2 worm cellular contexts compared by ENCODE assay signal in the genomic region with DNA sequence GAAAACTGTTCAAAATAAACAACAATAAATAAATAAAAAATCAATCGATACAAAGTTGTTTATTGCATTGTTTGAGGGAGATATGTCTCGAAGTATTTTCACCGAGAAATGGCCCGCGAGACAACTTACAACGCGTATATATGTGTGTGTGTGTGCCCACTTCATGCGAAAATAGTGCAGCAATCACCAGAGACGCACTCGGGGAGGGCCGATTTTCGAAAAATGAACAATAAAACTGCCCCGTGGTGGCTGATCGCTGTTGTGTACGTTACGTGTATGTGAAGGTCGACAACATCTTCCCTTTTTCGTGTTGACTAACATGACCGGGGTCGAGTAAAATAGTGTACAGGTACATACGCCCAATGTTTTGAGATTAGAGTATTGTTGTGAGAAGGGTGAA.
TF ChIP-seq lines count a peak whose summit lies in the region.

No protein-coding gene starts in this region.

TF ChIP-seq in whole organism, L1 larva, 84 proteins besides CTCF, POLR2A, EP300 and RAD21 (continued from another document):
- no peak for TF ChIP-seq pag-3 (tag; optimal IDR thresholded peaks at IDR 0.05; lab: Kevin White, UChicago; ENCODE audit: borderline replicate concordance, insufficient read depth)
- TF ChIP-seq lin-13 (GFP tag; optimal IDR thresholded peaks at IDR 0.05; lab: Kevin White, UChicago) = no peak
- TF ChIP-seq nhr-47 (tag; optimal IDR thresholded peaks at IDR 0.05; lab: Kevin White, UChicago) = peak; percentile 71
- no peak for TF ChIP-seq mef-2 (tag; optimal IDR thresholded peaks at IDR 0.05; lab: Kevin White, UChicago)
- no peak for TF ChIP-seq hpl-2 (GFP tag; optimal IDR thresholded peaks at IDR 0.05; lab: Kevin White, UChicago)
- TF ChIP-seq mep-1 (tag; optimal IDR thresholded peaks at IDR 0.05; lab: Kevin White, UChicago) = peak; percentile 54
- peak; percentile 88 for TF ChIP-seq snu-23 (GFP tag; optimal IDR thresholded peaks at IDR 0.05; lab: Kevin White, UChicago)
- peak; percentile 70 for TF ChIP-seq swsn-7 (tag; optimal IDR thresholded peaks at IDR 0.05; lab: Kevin White, UChicago)
- no peak for TF ChIP-seq pax-3 (tag; optimal IDR thresholded peaks at IDR 0.05; lab: Kevin White, UChicago)
- peak; percentile 46 to 47 for TF ChIP-seq lsy-2 (tag; optimal IDR thresholded peaks at IDR 0.05; lab: Kevin White, UChicago)
- no peak for TF ChIP-seq aly-2 (tag; optimal IDR thresholded peaks at IDR 0.05; lab: Kevin White, UChicago)
- TF ChIP-seq egl-27 (tag; optimal IDR thresholded peaks at IDR 0.05; lab: Kevin White, UChicago) = no peak
- TF ChIP-seq unc-130 (tag; optimal IDR thresholded peaks at IDR 0.05; lab: Kevin White, UChicago) = peak; percentile 29
- TF ChIP-seq nhr-11 (tag; optimal IDR thresholded peaks at IDR 0.05; lab: Kevin White, UChicago) = no peak
- no peak for TF ChIP-seq snpc-4 (tag; optimal IDR thresholded peaks at IDR 0.05; lab: Kevin White, UChicago)
- TF ChIP-seq hlh-17 (GFP tag; optimal IDR thresholded peaks at IDR 0.05; lab: Kevin White, UChicago; ENCODE audit: borderline replicate concordance) = no peak
- TF ChIP-seq nhr-28 (tag; optimal IDR thresholded peaks at IDR 0.05; lab: Kevin White, UChicago) = no peak
- peak; percentile 78 for TF ChIP-seq ama-1 (optimal IDR thresholded peaks at IDR 0.05; lab: Kevin White, UChicago)
- TF ChIP-seq efl-3 (GFP tag; optimal IDR thresholded peaks at IDR 0.05; lab: Kevin White, UChicago) = peak; percentile 18
- no peak for TF ChIP-seq pqm-1 (tag; optimal IDR thresholded peaks at IDR 0.05; lab: Kevin White, UChicago)
- TF ChIP-seq dpl-1 (GFP tag; optimal IDR thresholded peaks at IDR 0.05; lab: Kevin White, UChicago) = peak in 2 of 3 experiments; percentile 2 to 18
- TF ChIP-seq zip-4 (GFP tag; optimal IDR thresholded peaks at IDR 0.05; lab: Kevin White, UChicago) = peak; percentile 28
- no peak for TF ChIP-seq nhr-237 (tag; optimal IDR thresholded peaks at IDR 0.05; lab: Kevin White, UChicago)
- no peak for TF ChIP-seq ceh-63 (GFP tag; optimal IDR thresholded peaks at IDR 0.05; lab: Kevin White, UChicago)
- TF ChIP-seq nhr-85 (tag; lab: Kevin White, UChicago) = peak; percentile 96
- TF ChIP-seq sox-4 (tag; optimal IDR thresholded peaks at IDR 0.05; lab: Kevin White, UChicago) = no peak
- TF ChIP-seq lin-14 (GFP tag; optimal IDR thresholded peaks at IDR 0.05; lab: Kevin White, UChicago) = peak; percentile 92
- peak; percentile 80 for TF ChIP-seq C16A3.4 (tag; optimal IDR thresholded peaks at IDR 0.05; lab: Kevin White, UChicago)
- no peak for TF ChIP-seq egl-13 (tag; optimal IDR thresholded peaks at IDR 0.05; lab: Kevin White, UChicago)
- peak; percentile 56 for TF ChIP-seq xbp-1 (tag; optimal IDR thresholded peaks at IDR 0.05; lab: Kevin White, UChicago)
- TF ChIP-seq lin-15B (tag; optimal IDR thresholded peaks at IDR 0.05; lab: Kevin White, UChicago) = no peak
- TF ChIP-seq hlh-4 (tag; optimal IDR thresholded peaks at IDR 0.05; lab: Kevin White, UChicago) = no peak
- peak; percentile 7 to 21 for TF ChIP-seq efl-1 (optimal IDR thresholded peaks at IDR 0.05; lab: Kevin White, UChicago)
- TF ChIP-seq efl-1 (GFP tag; optimal IDR thresholded peaks at IDR 0.05 in 1 of 2; lab: Kevin White, UChicago) = peak in 1 of 2 experiments; percentile 91
- peak; percentile 56 for TF ChIP-seq lir-3 (tag; optimal IDR thresholded peaks at IDR 0.05; lab: Kevin White, UChicago; ENCODE audit: poor library complexity)
- TF ChIP-seq nhr-20 (tag; optimal IDR thresholded peaks at IDR 0.05; lab: Kevin White, UChicago) = peak; percentile 87
- no peak for TF ChIP-seq isw-1 (GFP tag; IDR thresholded peaks at IDR 0.05; lab: Robert Waterston, UW)
- no peak for TF ChIP-seq sup-37 (GFP tag; optimal IDR thresholded peaks at IDR 0.05; lab: Kevin White, UChicago)
- TF ChIP-seq ztf-4 (tag; optimal IDR thresholded peaks at IDR 0.05; lab: Kevin White, UChicago) = peak; percentile 16
- peak; percentile 76 for TF ChIP-seq fos-1 (tag; optimal IDR thresholded peaks at IDR 0.05; lab: Kevin White, UChicago)
- TF ChIP-seq ceh-82 (tag; optimal IDR thresholded peaks at IDR 0.05; lab: Kevin White, UChicago) = peak in 2 of 3 experiments; percentile 1 to 20
- peak; percentile 87 for TF ChIP-seq nhr-71 (tag; optimal IDR thresholded peaks at IDR 0.05; lab: Kevin White, UChicago)
- TF ChIP-seq lin-39 (tag; optimal IDR thresholded peaks at IDR 0.05; lab: Kevin White, UChicago) = no peak
- peak; percentile 41 for TF ChIP-seq vab-15 (tag; optimal IDR thresholded peaks at IDR 0.05; lab: Kevin White, UChicago)
- TF ChIP-seq tbx-2 (tag; optimal IDR thresholded peaks at IDR 0.05; lab: Kevin White, UChicago) = peak; percentile 70
- no peak for TF ChIP-seq skn-1 (tag; optimal IDR thresholded peaks at IDR 0.05; lab: Kevin White, UChicago)
- peak; percentile 65 for TF ChIP-seq irx-1 (tag; optimal IDR thresholded peaks at IDR 0.05; lab: Kevin White, UChicago)
- no peak for TF ChIP-seq fkh-8 (tag; optimal IDR thresholded peaks at IDR 0.05; lab: Kevin White, UChicago)
- TF ChIP-seq fkh-10 (GFP tag; optimal IDR thresholded peaks at IDR 0.05; lab: Kevin White, UChicago) = no peak
TF ChIP-seq in whole organism, L1 larva: peak in this region for 33.

TF ChIP-seq in whole organism, L4 larva, 104 proteins besides CTCF, POLR2A, EP300 and RAD21 (continued from another document):
- TF ChIP-seq ceh-82 (tag; optimal IDR thresholded peaks at IDR 0.05; lab: Kevin White, UChicago) (no peak), T26A8.4 (GFP tag; IDR thresholded peaks at IDR 0.05; lab: Robert Waterston, UW) (no peak), arid-1 (GFP tag; conservative IDR thresholded peaks at IDR 0.05; lab: Robert Waterston, UW) (no peak), lin-29 (GFP tag; IDR thresholded peaks at IDR 0.05; lab: Robert Waterston, UW) (no peak), ces-1 (GFP tag; optimal IDR thresholded peaks at IDR 0.05; lab: Kevin White, UChicago) (no peak), ceh-32 (tag; optimal IDR thresholded peaks at IDR 0.05; lab: Kevin White, UChicago; ENCODE audit: poor library complexity) (no peak), lsy-2 (tag; optimal IDR thresholded peaks at IDR 0.05; lab: Kevin White, UChicago) (peak in 1 of 2 experiments; percentile 30), dmd-8 (GFP tag; IDR thresholded peaks at IDR 0.05; lab: Robert Waterston, UW) (no peak), madf-5 (GFP tag; IDR thresholded peaks at IDR 0.05; lab: Robert Waterston, UW) (no peak), mep-1 (tag; optimal IDR thresholded peaks at IDR 0.05; lab: Kevin White, UChicago) (peak; percentile 79), ctbp-1 (GFP tag; IDR thresholded peaks at IDR 0.05; lab: Robert Waterston, UW) (no peak), daf-12 (tag; optimal IDR thresholded peaks at IDR 0.05; lab: Kevin White, UChicago) (no peak), nhr-76 (tag; optimal IDR thresholded peaks at IDR 0.05; lab: Kevin White, UChicago) (no peak), F37D6.2 (tag; optimal IDR thresholded peaks at IDR 0.05; lab: Kevin White, UChicago) (no peak), mes-2 (tag; optimal IDR thresholded peaks at IDR 0.05; lab: Kevin White, UChicago; ENCODE audit: poor library complexity, severe bottlenecking) (no peak), egl-27 (tag; optimal IDR thresholded peaks at IDR 0.05; lab: Kevin White, UChicago) (no peak), saeg-2 (GFP tag; IDR thresholded peaks at IDR 0.05; lab: Robert Waterston, UW) (no peak), T20F7.1 (GFP tag; optimal IDR thresholded peaks at IDR 0.05; lab: Kevin White, UChicago) (no peak), zip-11 (GFP tag; IDR thresholded peaks at IDR 0.05; lab: Robert Waterston, UW) (no peak), hlh-11 (tag; optimal IDR thresholded peaks at IDR 0.05; lab: Kevin White, UChicago) (peak; percentile 39), ceh-20 (GFP tag; IDR thresholded peaks at IDR 0.05; lab: Robert Waterston, UW) (0 out of 2 replicates have a peak, but pooled peaks have one; percentile 24), F26F4.8 (GFP tag; conservative IDR thresholded peaks at IDR 0.05; lab: Robert Waterston, UW) (no peak), fos-1 (tag; optimal IDR thresholded peaks at IDR 0.05; lab: Kevin White, UChicago) (no peak), spr-3 (GFP tag; optimal IDR thresholded peaks at IDR 0.05; lab: Kevin White, UChicago) (no peak), unc-39 (tag; optimal IDR thresholded peaks at IDR 0.05; lab: Kevin White, UChicago) (no peak), nhr-41 (GFP tag; IDR thresholded peaks at IDR 0.05; lab: Robert Waterston, UW) (no peak), tra-1 (GFP tag; IDR thresholded peaks at IDR 0.05; lab: Robert Waterston, UW) (no peak), nhr-10 (tag; optimal IDR thresholded peaks at IDR 0.05; lab: Kevin White, UChicago) (no peak), lim-7 (GFP tag; IDR thresholded peaks at IDR 0.05; lab: Robert Waterston, UW) (no peak), vab-7 (GFP tag; IDR thresholded peaks at IDR 0.05; lab: Robert Waterston, UW) (no peak), Y5F2A.4 (GFP tag; optimal IDR thresholded peaks at IDR 0.05; lab: Kevin White, UChicago) (no peak), mdl-1 (tag; optimal IDR thresholded peaks at IDR 0.05; lab: Kevin White, UChicago) (peak; percentile 28 to 66), zag-1 (tag; optimal IDR thresholded peaks at IDR 0.05; lab: Kevin White, UChicago) (no peak), tag-97 (GFP tag; IDR thresholded peaks at IDR 0.05; lab: Robert Waterston, UW) (no peak), mxl-2 (GFP tag; conservative IDR thresholded peaks at IDR 0.05; lab: Robert Waterston, UW) (no peak), jun-1 (tag; optimal IDR thresholded peaks at IDR 0.05; lab: Kevin White, UChicago) (no peak), gei-8 (GFP tag; optimal IDR thresholded peaks at IDR 0.05; lab: Kevin White, UChicago) (no peak), rbr-2 (tag; optimal IDR thresholded peaks at IDR 0.05; lab: Kevin White, UChicago) (no peak), lin-15B (tag; optimal IDR thresholded peaks at IDR 0.05; lab: Kevin White, UChicago) (no peak), zip-2 (tag; optimal IDR thresholded peaks at IDR 0.05; lab: Kevin White, UChicago) (no peak), zfp-2 (tag; optimal IDR thresholded peaks at IDR 0.05; lab: Kevin White, UChicago) (no peak), aly-2 (tag; optimal IDR thresholded peaks at IDR 0.05; lab: Kevin White, UChicago) (no peak), unc-62 (GFP tag; optimal IDR thresholded peaks at IDR 0.05 in 1 of 2; lab: Kevin White, UChicago) (no peak), unc-62 (tag; optimal IDR thresholded peaks at IDR 0.05; lab: Kevin White, UChicago) (no peak), snpc-4 (tag; optimal IDR thresholded peaks at IDR 0.05; lab: Kevin White, UChicago) (no peak), php-3 (GFP tag; IDR thresholded peaks at IDR 0.05; lab: Robert Waterston, UW) (no peak), nhr-111 (GFP tag; optimal IDR thresholded peaks at IDR 0.05; lab: Kevin White, UChicago) (no peak), dmd-6 (GFP tag; IDR thresholded peaks at IDR 0.05; lab: Robert Waterston, UW) (no peak), Y105C5A.15 (GFP tag; IDR thresholded peaks at IDR 0.05; lab: Robert Waterston, UW) (no peak), hmg-1.1 (GFP tag; IDR thresholded peaks at IDR 0.05; lab: Robert Waterston, UW) (no peak), snpc-1.2 (GFP tag; IDR thresholded peaks at IDR 0.05; lab: Robert Waterston, UW) (no peak), mxl-3 (GFP tag; optimal IDR thresholded peaks at IDR 0.05; lab: Kevin White, UChicago) (peak; percentile 20), zfp-3 (GFP tag; conservative IDR thresholded peaks at IDR 0.05; lab: Robert Waterston, UW) (no peak; the same call in 1 of the 2 replicates)
